Worm (Caenorhabditis elegans) whole organism, L4/young adult: ENCODE data around the gene F34H10.4.

Source experiments
- W03F9.2 ChIP-seq: fragments of 150-350 bp; optimal IDR thresholded peaks from 2 replicates; lab custom pipeline; 2014; ENCODE audit warnings: missing biosample characterization, missing genetic modification characterization
- dao-5 ChIP-seq: sonication (generic microtip); optimal IDR thresholded peaks from 2 replicates; lab custom pipeline; 2016; ENCODE audit warnings: missing genotype, missing genetic modification characterization, moderate library complexity, missing compliant biosample characterization
- him-1 ChIP-seq: sonication (generic microtip); optimal IDR thresholded peaks from 2 replicates; lab custom pipeline; 2016; ENCODE audit warnings: missing genotype, missing genetic modification reagents, missing genetic modification characterization, missing compliant biosample characterization

F34H10.4 gene

ce11 chrX:9677927-9678326 is 29.6 kb downstream of the F34H10.4 start:
- no peak for TF ChIP-seq W03F9.2 (tag; lab: Kevin White, UChicago)
- no peak for TF ChIP-seq him-1 (tag; lab: Kevin White, UChicago)
- TF ChIP-seq dao-5 (tag; lab: Kevin White, UChicago): no peak

- TF ChIP-seq W03F9.2 (tag; lab: Kevin White, UChicago): no peak
- TF ChIP-seq him-1 (tag; lab: Kevin White, UChicago): no peak
- TF ChIP-seq dao-5 (tag; lab: Kevin White, UChicago): no peak
Observed at ce11 chrX:9679427-9679826, 31.1 kb downstream of the F34H10.4 start.

ce11 chrX:9680119-9680682 is 31.9 kb downstream of the F34H10.4 start, which contains the start of gene ifp-1:
Gene ifp-1, minus strand, starts transcription at chrX:9680169.
- no peak for TF ChIP-seq him-1 (tag; lab: Kevin White, UChicago)
- TF ChIP-seq dao-5 (tag; lab: Kevin White, UChicago): no peak
- no peak for TF ChIP-seq W03F9.2 (tag; lab: Kevin White, UChicago)

ce11 chrX:9687264-9687663 is 38.9 kb downstream of the F34H10.4 start:
- TF ChIP-seq W03F9.2 (tag; lab: Kevin White, UChicago) (no peak), dao-5 (tag; lab: Kevin White, UChicago) (no peak), him-1 (tag; lab: Kevin White, UChicago) (no peak)

ce11 chrX:9690445-9690844 is 42.1 kb downstream of the F34H10.4 start, which contains the start of gene npr-18:
Gene npr-18, plus strand, starts transcription at chrX:9690745.
- no peak for TF ChIP-seq W03F9.2 (tag; lab: Kevin White, UChicago)
- TF ChIP-seq him-1 (tag; lab: Kevin White, UChicago): no peak
- TF ChIP-seq dao-5 (tag; lab: Kevin White, UChicago): no peak

- TF ChIP-seq him-1 (tag; lab: Kevin White, UChicago): no peak
- TF ChIP-seq W03F9.2 (tag; lab: Kevin White, UChicago): no peak
- TF ChIP-seq dao-5 (tag; lab: Kevin White, UChicago): no peak
Observed at ce11 chrX:9697655-9698054, 49.3 kb downstream of the F34H10.4 start.

- TF ChIP-seq W03F9.2 (tag; lab: Kevin White, UChicago): no peak
- no peak for TF ChIP-seq him-1 (tag; lab: Kevin White, UChicago)
- no peak for TF ChIP-seq dao-5 (tag; lab: Kevin White, UChicago)
Observed at ce11 chrX:9698359-9698758, 50.0 kb downstream of the F34H10.4 start, which contains the start of gene dyf-7. Gene dyf-7, plus strand, starts transcription at chrX:9698659.
